Fruit fly (Drosophila melanogaster): ENCODE results near the gene Mettl14.

The Mettl14 gene

dm6 chr2L:8290653-8291233, 17.5 kb upstream of the Mettl14 start (continued):
- 0 out of 3 replicates have a peak, but pooled peaks have one; percentile 23 for TF ChIP-seq CG7357 (GFP tag; IDR thresholded peaks at IDR 0.05)
- TF ChIP-seq hkb (optimal IDR thresholded peaks at IDR 0.05), result no peak
- TF ChIP-seq hkb (GFP tag; IDR thresholded peaks at IDR 0.05), result peak; percentile 23; the same call in 1 of the 2 replicates
- TF ChIP-seq CG31441 (GFP tag; IDR thresholded peaks at IDR 0.05), result 0 out of 2 replicates have a peak, but pooled peaks have one; percentile 32
- peak; percentile 39 for TF ChIP-seq dmrt11E (tag; optimal IDR thresholded peaks at IDR 0.05)
- TF ChIP-seq Bdp1 (GFP tag; optimal IDR thresholded peaks at IDR 0.05), result peak; percentile 67
- peak in 1 of 3 experiments; percentile 12 for TF ChIP-seq lola (GFP tag; optimal IDR thresholded peaks at IDR 0.05)
- TF ChIP-seq H15 (GFP tag; IDR thresholded peaks at IDR 0.05), result 0 out of 3 replicates have a peak, but pooled peaks have one; percentile 14
- TF ChIP-seq dmrt99B (tag; optimal IDR thresholded peaks at IDR 0.05), result peak; percentile 39
- peak; percentile 34 for TF ChIP-seq Sox102F (GFP tag; optimal IDR thresholded peaks at IDR 0.05)
- 0 out of 4 replicates have a peak, but pooled peaks have one; percentile 29 for TF ChIP-seq Gug (GFP tag; IDR thresholded peaks at IDR 0.05)
- peak; percentile 36 for TF ChIP-seq CG2678 (tag; optimal IDR thresholded peaks at IDR 0.05)
- TF ChIP-seq slp2 (GFP tag; optimal IDR thresholded peaks at IDR 0.05), result no peak
- peak; percentile 28 for TF ChIP-seq pnt (GFP tag; optimal IDR thresholded peaks at IDR 0.05)
- peak; percentile 30 for TF ChIP-seq CG30431 (GFP tag; optimal IDR thresholded peaks at IDR 0.05)
- TF ChIP-seq vvl (GFP tag; IDR thresholded peaks at IDR 0.05), result peak; percentile 30; the same call in 1 of the 2 replicates
- 0 out of 3 replicates have a peak, but pooled peaks have one; percentile 22 for TF ChIP-seq zfh1 (GFP tag; IDR thresholded peaks at IDR 0.05)
- TF ChIP-seq dpn (GFP tag; optimal IDR thresholded peaks at IDR 0.05), result no peak
- peak; percentile 8 for TF ChIP-seq PHDP (tag; optimal IDR thresholded peaks at IDR 0.05)
- TF ChIP-seq E2f1 (GFP tag; IDR thresholded peaks at IDR 0.05), result 0 out of 2 replicates have a peak, but pooled peaks have one; percentile 12
- TF ChIP-seq Rfx (GFP tag; IDR thresholded peaks at IDR 0.05), result peak; percentile 24; the same call in 1 of the 2 replicates
- peak; percentile 26; the same call in 1 of the 3 replicates for TF ChIP-seq Optix (GFP tag; IDR thresholded peaks at IDR 0.05)
- no peak for TF ChIP-seq fru (optimal IDR thresholded peaks at IDR 0.05)
- 0 out of 3 replicates have a peak, but pooled peaks have one; percentile 62 for TF ChIP-seq CG2199 (GFP tag; IDR thresholded peaks at IDR 0.05)
- no peak for TF ChIP-seq pan (optimal IDR thresholded peaks at IDR 0.05)
- TF ChIP-seq pan (GFP tag; optimal IDR thresholded peaks at IDR 0.05 in 1 of 2, IDR thresholded peaks at IDR 0.05 in 1 of 2), result peak in 1 of 2 experiments; percentile 25
- TF ChIP-seq ewg (GFP tag; optimal IDR thresholded peaks at IDR 0.05), result peak; percentile 17
- no peak for TF ChIP-seq CG7271 (tag; optimal IDR thresholded peaks at IDR 0.05)
- TF ChIP-seq fd96Cb (tag; optimal IDR thresholded peaks at IDR 0.05), result peak; percentile 9

dm6 chr2L:8292159-8292887, 15.9 kb upstream of the Mettl14 start:
- peak; percentile 95 for TF ChIP-seq Sox100B (GFP tag; optimal IDR thresholded peaks at IDR 0.05)
- peak; percentile 85 for TF ChIP-seq ham (GFP tag; IDR thresholded peaks at IDR 0.05)
- TF ChIP-seq H2.0 (GFP tag; IDR thresholded peaks at IDR 0.05), result peak; percentile 96
- peak; percentile 90 for TF ChIP-seq Mad (GFP tag; optimal IDR thresholded peaks at IDR 0.05)
- peak; percentile 94 for TF ChIP-seq CG1233 (GFP tag; optimal IDR thresholded peaks at IDR 0.05)
- no peak for TF ChIP-seq CG6791 (GFP tag; IDR thresholded peaks at IDR 0.05; ENCODE audit: partially characterized antibody)
- TF ChIP-seq Elba2 (GFP tag; optimal IDR thresholded peaks at IDR 0.05), result no peak
- peak; percentile 91 for TF ChIP-seq Drgx (GFP tag; IDR thresholded peaks at IDR 0.05)
- peak; percentile 96 for TF ChIP-seq CG11093 (GFP tag; IDR thresholded peaks at IDR 0.05)
- peak; percentile 95 for TF ChIP-seq tin (GFP tag; optimal IDR thresholded peaks at IDR 0.05)
- TF ChIP-seq CG4854 (GFP tag; optimal IDR thresholded peaks at IDR 0.05), result peak; percentile 93
- peak; percentile 95 for TF ChIP-seq danr (GFP tag; IDR thresholded peaks at IDR 0.05)
- peak; percentile 82 for TF ChIP-seq CG4360 (GFP tag; IDR thresholded peaks at IDR 0.05)
- TF ChIP-seq luna (GFP tag; optimal IDR thresholded peaks at IDR 0.05), result peak; percentile 75
- TF ChIP-seq Hmx (GFP tag; optimal IDR thresholded peaks at IDR 0.05), result peak; percentile 89
- peak; percentile 81 for TF ChIP-seq Bdp1 (GFP tag; optimal IDR thresholded peaks at IDR 0.05)
- TF ChIP-seq Dp (GFP tag; optimal IDR thresholded peaks at IDR 0.05), result peak; percentile 10
- peak; percentile 96 for TF ChIP-seq CG30403 (GFP tag; optimal IDR thresholded peaks at IDR 0.05)
- peak; percentile 86 for TF ChIP-seq CG16815 (GFP tag; optimal IDR thresholded peaks at IDR 0.05)
- no peak for TF ChIP-seq mld (GFP tag; IDR thresholded peaks at IDR 0.05; ENCODE audit: partially characterized antibody)
- TF ChIP-seq CG10321 (GFP tag; IDR thresholded peaks at IDR 0.05), result peak; percentile 73; the same call in 1 of the 2 replicates
- TF ChIP-seq tio (GFP tag; optimal IDR thresholded peaks at IDR 0.05), result peak; percentile 91
